Worm (Caenorhabditis elegans) whole organism, L4 larva: Measurements from ENCODE around the gene xtr-1.
A peak's percentile ranks its signal among the peaks of the same experiment; 100 is the strongest.

Experiments
- F10B5.3 ChIP-seq: sonication (generic microtip); optimal IDR thresholded peaks from 2 replicates; lab custom pipeline; 2016; ENCODE audit warnings: mild to moderate bottlenecking, missing genetic modification characterization, missing compliant biosample characterization
- F26F4.8 ChIP-seq: fragments of 200-800 bp; sonication (Bioruptor generic); conservative IDR thresholded peaks from 2 replicates; pipeline ENCODE4 v1.3.6; 2022; ENCODE audit warnings: missing genetic modification characterization, missing compliant biosample characterization
- R02D3.7 ChIP-seq: fragments of 150-350 bp; sonication (generic microtip); optimal IDR thresholded peaks from 3 replicates; lab custom pipeline; 2014; ENCODE audit warnings: missing biosample characterization, missing genetic modification characterization
- T26A8.4 ChIP-seq: fragments of 200-800 bp; sonication (Bioruptor generic); IDR thresholded peaks from 2 replicates; pipeline ENCODE4 v1.3.6; 2022; ENCODE audit warnings: missing genetic modification characterization, missing compliant biosample characterization
- Y105C5A.15 ChIP-seq: fragments of 200-800 bp; sonication (Bioruptor generic); IDR thresholded peaks from 2 replicates; pipeline ENCODE4 v1.3.6; 2022; ENCODE audit warnings: missing genetic modification characterization, missing compliant biosample characterization
- Y75B8A.6 ChIP-seq: fragments of 200-800 bp; sonication (Bioruptor generic); IDR thresholded peaks from 2 replicates; pipeline ENCODE4 v1.3.6; 2022; ENCODE audit warnings: missing genetic modification reagents, missing genetic modification characterization, missing compliant biosample characterization
- aha-1 ChIP-seq: fragments of 150-350 bp; peaks from one replicate; lab custom pipeline; 2014; ENCODE audit warnings: missing biosample characterization, missing genetic modification characterization
- ama-1 ChIP-seq: fragments of 150-350 bp; optimal IDR thresholded peaks from 2 replicates; lab custom pipeline; 2014; ENCODE audit warnings: inconsistent platforms, mixed read lengths
- ceh-20 ChIP-seq: fragments of 200-800 bp; sonication (Bioruptor generic); IDR thresholded peaks from 2 replicates; pipeline ENCODE4 v1.3.6; 2022; ENCODE audit warnings: missing genetic modification reagents, missing genetic modification characterization, missing compliant biosample characterization
- daf-12 ChIP-seq: fragments of 150-350 bp; optimal IDR thresholded peaks from 2 replicates; lab custom pipeline; 2014; ENCODE audit warnings: missing biosample characterization, missing genetic modification reagents, missing genetic modification characterization
- daf-16 ChIP-seq, 3 experiments: sonication (generic microtip); optimal IDR thresholded peaks; 2 replicates each; lab custom pipeline; 2016 to 2017; ENCODE audit warnings: missing genetic modification characterization in 3 of 3, missing genetic modification reagents in 3 of 3, mild to moderate bottlenecking in 2 of 3, missing compliant biosample characterization in 2 of 3, missing biosample characterization in 1 of 3, moderate library complexity in 1 of 3
- daf-8 ChIP-seq: fragments of 200-800 bp; sonication (Bioruptor generic); IDR thresholded peaks from 2 replicates; pipeline ENCODE4 v1.3.6; 2022; ENCODE audit warnings: missing genetic modification characterization, missing compliant biosample characterization
- dmd-6 ChIP-seq: fragments of 200-800 bp; sonication (Bioruptor generic); IDR thresholded peaks from 2 replicates; pipeline ENCODE4 v1.3.6; 2022; ENCODE audit warnings: missing genetic modification reagents, missing genetic modification characterization, missing compliant biosample characterization
- dmd-9 ChIP-seq: fragments of 200-800 bp; sonication (Bioruptor generic); IDR thresholded peaks from 2 replicates; pipeline ENCODE4 v1.3.6; 2022; ENCODE audit warnings: missing genetic modification reagents, missing genetic modification characterization, missing compliant biosample characterization
- duxl-1 ChIP-seq: sonication (generic microtip); optimal IDR thresholded peaks from 2 replicates; lab custom pipeline; 2016; ENCODE audit warnings: mild to moderate bottlenecking, missing genetic modification characterization, moderate library complexity, missing compliant biosample characterization; ENCODE audit not compliant: poor library complexity
- dve-1 ChIP-seq: sonication (generic microtip); optimal IDR thresholded peaks from 2 replicates; lab custom pipeline; 2017; ENCODE audit warnings: antibody characterized with exemption, mild to moderate bottlenecking, missing genetic modification characterization, missing compliant biosample characterization; ENCODE audit not compliant: insufficient read depth
- fkh-10 ChIP-seq: fragments of 150-350 bp; optimal IDR thresholded peaks from 2 replicates; lab custom pipeline; 2014; ENCODE audit warnings: missing biosample characterization, missing genetic modification reagents, missing genetic modification characterization
- fos-1 ChIP-seq: fragments of 150-350 bp; optimal IDR thresholded peaks from 2 replicates; lab custom pipeline; 2014; ENCODE audit warnings: missing biosample characterization, missing genetic modification characterization
- gei-8 ChIP-seq: fragments of 200-800 bp; sonication (Bioruptor generic); optimal IDR thresholded peaks from 2 replicates; lab custom pipeline; 2018; ENCODE audit warnings: mild to moderate bottlenecking, missing genetic modification characterization, missing compliant biosample characterization
- hlh-11 ChIP-seq: fragments of 200-800 bp; sonication (Bioruptor generic); optimal IDR thresholded peaks from 2 replicates; lab custom pipeline; 2018; ENCODE audit warnings: mild to moderate bottlenecking, missing genetic modification characterization, missing compliant biosample characterization
- hmg-1.1 ChIP-seq: fragments of 200-800 bp; sonication (Bioruptor generic); IDR thresholded peaks from 2 replicates; pipeline ENCODE4 v1.3.6; 2022; ENCODE audit warnings: missing genetic modification reagents, missing genetic modification characterization, missing compliant biosample characterization
- lin-15B ChIP-seq: fragments of 150-350 bp; sonication (generic microtip); optimal IDR thresholded peaks from 3 replicates; lab custom pipeline; 2014; ENCODE audit warnings: missing biosample characterization, missing genetic modification characterization
- lin-38 ChIP-seq: fragments of 200-800 bp; sonication (Bioruptor generic); IDR thresholded peaks from 2 replicates; pipeline ENCODE4 v1.3.6; 2022; ENCODE audit warnings: missing genetic modification reagents, missing genetic modification characterization, missing compliant biosample characterization
- madf-5 ChIP-seq, 2 experiments: fragments of 200-800 bp; sonication (Bioruptor generic); IDR thresholded peaks; 2 replicates each; pipeline ENCODE4 v1.3.6; 2022; ENCODE audit warnings: missing compliant biosample characterization in 2 of 2, missing genetic modification characterization in 2 of 2
- madf-9 ChIP-seq: fragments of 200-800 bp; sonication (Bioruptor generic); conservative IDR thresholded peaks from 2 replicates; pipeline ENCODE4 v1.3.6; 2022; ENCODE audit warnings: missing genetic modification reagents, missing genetic modification characterization, missing compliant biosample characterization
- mxl-3 ChIP-seq: fragments of 200-800 bp; sonication (Bioruptor generic); optimal IDR thresholded peaks from 2 replicates; lab custom pipeline; 2018; ENCODE audit warnings: mild to moderate bottlenecking, missing genetic modification characterization, missing compliant biosample characterization
- nhr-111 ChIP-seq: fragments of 200-800 bp; sonication (Bioruptor generic); optimal IDR thresholded peaks from 2 replicates; lab custom pipeline; 2018; ENCODE audit warnings: mild to moderate bottlenecking, missing genetic modification characterization, missing compliant biosample characterization
- nhr-28 ChIP-seq: fragments of 150-350 bp; optimal IDR thresholded peaks from 2 replicates; lab custom pipeline; 2014; ENCODE audit warnings: missing biosample characterization, missing genetic modification characterization
- nhr-6 ChIP-seq: fragments of 150-350 bp; optimal IDR thresholded peaks from 2 replicates; lab custom pipeline; 2014; ENCODE audit warnings: missing biosample characterization, missing genetic modification characterization
- nhr-76 ChIP-seq: fragments of 150-350 bp; optimal IDR thresholded peaks from 2 replicates; lab custom pipeline; 2014; ENCODE audit warnings: missing biosample characterization, missing genetic modification characterization
- pha-4 ChIP-seq, 2 experiments: fragments of 150-350 bp in 1 of 2; fragments of 200-800 bp in 1 of 2; sonication (Bioruptor generic) in 1 of 2; IDR thresholded peaks in 1 of 2; optimal IDR thresholded peaks in 1 of 2; 2 replicates each; pipeline versions ENCODE4 v1.3.6 to Lab custom; 2014 to 2022; ENCODE audit warnings: missing genetic modification characterization in 2 of 2, missing genetic modification reagents in 2 of 2, missing biosample characterization in 1 of 2, missing compliant biosample characterization in 1 of 2
- pqm-1 ChIP-seq: sonication (generic microtip); optimal IDR thresholded peaks from 2 replicates; lab custom pipeline; 2017; ENCODE audit warnings: missing biosample characterization, missing genetic modification characterization
- saeg-2 ChIP-seq: fragments of 200-800 bp; sonication (Bioruptor generic); IDR thresholded peaks from 2 replicates; pipeline ENCODE4 v1.3.6; 2022; ENCODE audit warnings: missing genetic modification reagents, missing genetic modification characterization, missing compliant biosample characterization
- spr-3 ChIP-seq: fragments of 200-800 bp; sonication (Bioruptor generic); optimal IDR thresholded peaks from 2 replicates; lab custom pipeline; 2018; ENCODE audit warnings: mild to moderate bottlenecking, missing genetic modification characterization, missing compliant biosample characterization
- unc-39 ChIP-seq: sonication (generic microtip); optimal IDR thresholded peaks from 2 replicates; lab custom pipeline; 2017; ENCODE audit warnings: missing biosample characterization, missing genetic modification characterization
- vab-7 ChIP-seq: fragments of 200-800 bp; sonication (Bioruptor generic); IDR thresholded peaks from 2 replicates; pipeline ENCODE4 v1.3.6; 2022; ENCODE audit warnings: missing genetic modification reagents, missing genetic modification characterization, missing compliant biosample characterization
- zip-11 ChIP-seq: fragments of 200-800 bp; sonication (Bioruptor generic); IDR thresholded peaks from 2 replicates; pipeline ENCODE4 v1.3.6; 2022; ENCODE audit warnings: missing genetic modification characterization, missing compliant biosample characterization
- zip-2 ChIP-seq: fragments of 150-350 bp; optimal IDR thresholded peaks from 2 replicates; lab custom pipeline; 2014; ENCODE audit warnings: missing biosample characterization, missing genetic modification characterization

xtr-1 gene

DNA sequence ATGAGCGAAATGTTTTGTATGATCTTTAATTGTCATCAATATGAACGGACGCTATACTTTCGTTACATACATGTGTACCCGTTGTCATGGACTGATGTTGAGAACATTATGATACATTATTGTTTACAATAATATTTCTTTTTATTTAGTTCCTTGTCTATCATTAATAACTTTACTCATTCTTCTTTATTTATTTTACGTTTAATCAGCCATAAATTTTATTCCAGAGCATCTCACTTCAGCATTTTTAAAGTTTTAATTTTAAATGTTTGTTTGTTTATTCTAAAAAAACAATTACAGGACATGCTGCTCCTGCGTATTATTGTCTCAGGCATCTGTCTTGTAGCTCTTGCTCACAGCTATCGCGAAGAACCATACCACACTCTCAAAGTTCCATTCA is 9.2 kb upstream of the xtr-1 start, which contains the start of gene F54F7.2:
F54F7.2 (plus strand) TSS at position 301 of the 400 bp plus-strand sequence.
- TF ChIP-seq madf-9 (GFP tag; lab: Robert Waterston, UW) (no peak), zip-2 (no peak)

DNA sequence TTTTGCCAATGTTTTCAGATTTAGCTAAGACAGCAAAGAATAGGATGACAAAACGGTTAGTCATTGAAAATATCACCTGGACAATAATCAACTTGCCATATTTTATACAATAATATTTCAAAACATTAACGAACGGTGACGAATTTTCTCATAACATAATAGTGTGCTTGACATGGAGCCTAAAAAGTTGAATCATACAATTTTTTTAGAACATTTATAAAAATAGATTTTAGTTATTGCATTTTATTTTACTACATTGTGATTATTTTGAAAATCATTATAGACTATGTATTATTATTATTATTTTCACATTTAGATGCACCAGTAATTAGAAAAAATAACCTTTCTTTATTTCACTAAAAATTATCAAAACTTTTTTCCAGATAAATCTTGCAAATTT is 4.0 kb upstream of the xtr-1 start, which contains the start of gene F54F7.9:
F54F7.9 (minus strand) TSS at position 101 of the 400 bp plus-strand sequence.
- TF ChIP-seq Y75B8A.6 (GFP tag; lab: Robert Waterston, UW): no peak
- TF ChIP-seq T26A8.4: no peak
- no peak for TF ChIP-seq F10B5.3 (tag; lab: Kevin White, UChicago)

ce11 chrX:11850082-11850481 is 2.5 kb upstream of the xtr-1 start, which contains the start of gene F54F7.3:
TSS of gene F54F7.3 (minus strand) at chrX:11850182.
- TF ChIP-seq ceh-20: no peak

ce11 chrX:11850572-11850971 is 2.0 kb upstream of the xtr-1 start, which contains the start of gene F54F7.14:
TSS of gene F54F7.14 (plus strand) at chrX:11850872.
- TF ChIP-seq F26F4.8 (GFP tag; lab: Robert Waterston, UW) (no peak), daf-12 (tag; lab: Kevin White, UChicago) (no peak), fkh-10 (GFP tag; lab: Kevin White, UChicago) (no peak), duxl-1 (tag; lab: Kevin White, UChicago) (no peak), hlh-11 (no peak)

ce11 chrX:11854432-11854831 is 1.8 kb downstream of the xtr-1 start:
- TF ChIP-seq aha-1 (tag; lab: Kevin White, UChicago) (no peak), ama-1 (no peak), zip-11 (no peak), nhr-76 (tag; lab: Kevin White, UChicago) (no peak), F10B5.3 (tag; lab: Kevin White, UChicago) (no peak), madf-5 (GFP tag; IDR thresholded peaks at IDR 0.05; lab: Robert Waterston, UW) (no peak), fos-1 (tag; lab: Kevin White, UChicago) (no peak), unc-39 (no peak), dve-1 (tag; lab: Kevin White, UChicago) (peak; percentile 48), daf-16 (GFP tag; optimal IDR thresholded peaks at IDR 0.05; lab: Kevin White, UChicago) (no peak), daf-16 (tag; optimal IDR thresholded peaks at IDR 0.05; lab: Kevin White, UChicago) (peak; percentile 37), hmg-1.1 (no peak), gei-8 (GFP tag; lab: Kevin White, UChicago) (no peak), F26F4.8 (GFP tag; lab: Robert Waterston, UW) (no peak), nhr-28 (tag; lab: Kevin White, UChicago) (peak; percentile 51), pqm-1 (tag; lab: Kevin White, UChicago) (peak; percentile 53), dmd-6 (GFP tag; lab: Robert Waterston, UW) (peak; percentile 30; the same call in 1 of the 2 replicates), R02D3.7 (tag; lab: Kevin White, UChicago) (no peak), lin-15B (tag; lab: Kevin White, UChicago) (no peak)

DNA sequence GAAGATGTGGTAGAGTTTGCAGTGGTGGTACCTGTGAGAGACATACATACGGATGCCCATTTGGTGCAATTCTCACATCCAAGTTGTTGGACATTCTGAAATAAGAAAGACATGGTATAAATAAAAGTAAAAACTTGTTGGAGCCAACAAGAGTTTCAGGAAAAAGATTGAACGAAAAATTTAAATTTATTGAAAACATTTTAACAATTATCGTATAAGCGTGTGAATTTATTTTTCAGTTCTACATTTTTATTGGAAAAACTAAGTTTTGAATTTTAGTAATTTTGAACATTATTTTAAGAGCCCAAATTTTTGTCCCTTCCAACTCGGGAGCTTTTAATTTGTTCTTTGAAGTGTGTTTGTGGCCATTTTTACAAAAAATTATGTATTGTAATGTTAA is 2.3 kb downstream of the xtr-1 start, which contains the start of gene F54F7.8:
F54F7.8 (minus strand) TSS at position 101 of the 400 bp plus-strand sequence.
- TF ChIP-seq nhr-111 (GFP tag; lab: Kevin White, UChicago) (no peak), mxl-3 (no peak), lin-38 (GFP tag; lab: Robert Waterston, UW) (no peak), saeg-2 (no peak), dmd-9 (GFP tag; lab: Robert Waterston, UW) (no peak), pqm-1 (tag; lab: Kevin White, UChicago) (no peak), Y105C5A.15 (no peak), pha-4 (GFP tag; IDR thresholded peaks at IDR 0.05; lab: Robert Waterston, UW) (no peak), pha-4 (tag; optimal IDR thresholded peaks at IDR 0.05; lab: Kevin White, UChicago) (no peak), vab-7 (GFP tag; lab: Robert Waterston, UW) (no peak), hlh-11 (no peak), spr-3 (GFP tag; lab: Kevin White, UChicago) (no peak), daf-8 (no peak), nhr-6 (no peak)
